Fruit fly (Drosophila melanogaster): ENCODE measurements around the gene CG9837.

- no peak for TF ChIP-seq CG32264 (GFP tag; optimal IDR thresholded peaks at IDR 0.05)
- TF ChIP-seq lola (GFP tag; optimal IDR thresholded peaks at IDR 0.05): no peak
These were observed 41.3 kb upstream of the CG9837 start for dm6 chr3R:8854619-8855206.

Data from whole organism, wandering third instar larva.